Fruit fly (Drosophila melanogaster): ENCODE results near the gene CG42590.
A peak's percentile ranks its signal among the peaks of the same experiment; 100 is the strongest.

The CG42590 gene

DNA sequence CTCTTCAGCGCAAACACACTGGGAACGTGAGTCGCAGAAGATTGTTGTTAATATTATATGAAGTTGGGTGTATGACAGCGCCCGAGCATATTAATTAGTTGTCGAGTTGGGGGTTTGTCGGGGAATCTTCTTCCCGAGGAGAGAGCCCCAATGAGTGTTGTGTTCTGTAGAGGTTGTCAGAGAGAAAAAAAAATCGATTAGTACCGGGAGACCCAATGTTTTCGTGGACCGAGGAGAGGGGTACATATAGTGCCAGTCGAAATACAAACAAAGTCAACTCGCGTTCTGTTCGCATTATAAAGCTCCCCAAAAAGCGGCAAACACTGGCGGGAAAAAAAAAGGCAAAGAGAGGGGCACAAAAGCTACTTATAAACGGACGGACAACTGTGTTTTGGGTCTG lies 4.8 kb upstream of the CG42590 start:
- TF ChIP-seq Ets98B (GFP tag; IDR thresholded peaks at IDR 0.05) = no peak
- no peak for TF ChIP-seq CG8301 (tag; optimal IDR thresholded peaks at IDR 0.05)
- TF ChIP-seq CG17806 (tag; optimal IDR thresholded peaks at IDR 0.05) = no peak
- no peak for TF ChIP-seq fd96Ca (GFP tag; IDR thresholded peaks at IDR 0.05)
- TF ChIP-seq CG4496 (GFP tag; IDR thresholded peaks at IDR 0.05) = no peak
- TF ChIP-seq CG15710 (tag; optimal IDR thresholded peaks at IDR 0.05) = no peak
- no peak for TF ChIP-seq CG8159 (tag; optimal IDR thresholded peaks at IDR 0.05)
- TF ChIP-seq gl (tag; optimal IDR thresholded peaks at IDR 0.05) = no peak
- TF ChIP-seq rn (GFP tag; IDR thresholded peaks at IDR 0.05) = no peak
- TF ChIP-seq CG13204 (GFP tag; optimal IDR thresholded peaks at IDR 0.05) = no peak
- no peak for TF ChIP-seq CG9948 (tag; optimal IDR thresholded peaks at IDR 0.05)
- TF ChIP-seq EcR (GFP tag; optimal IDR thresholded peaks at IDR 0.05) = no peak
- no peak for TF ChIP-seq CG34367 (tag; optimal IDR thresholded peaks at IDR 0.05)
- TF ChIP-seq Pif1A (GFP tag; optimal IDR thresholded peaks at IDR 0.05) = no peak
- TF ChIP-seq CG12605 (GFP tag; IDR thresholded peaks at IDR 0.05) = no peak
- TF ChIP-seq Pif1B (GFP tag; optimal IDR thresholded peaks at IDR 0.05) = no peak
- no peak for TF ChIP-seq Snoo (tag; optimal IDR thresholded peaks at IDR 0.05)
- no peak for TF ChIP-seq CG14655 (GFP tag; optimal IDR thresholded peaks at IDR 0.05)

DNA sequence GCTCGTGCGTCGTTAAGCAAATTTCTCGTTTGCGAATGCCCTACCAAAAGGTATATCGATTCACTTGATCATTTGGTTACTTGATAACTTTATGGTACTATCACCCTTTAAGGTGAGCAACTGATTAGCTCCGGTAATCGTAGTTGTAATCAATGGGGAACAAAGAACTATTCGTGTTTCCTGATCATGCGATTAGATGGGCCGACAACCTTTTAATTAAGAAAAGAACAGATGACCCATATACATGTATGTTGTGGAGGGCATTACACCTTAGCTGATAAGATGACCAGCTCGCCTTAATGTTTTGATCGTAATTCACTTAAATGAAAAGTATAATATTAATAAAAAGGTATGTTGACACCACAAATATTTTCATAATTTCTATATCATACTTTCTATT lies 4.3 kb upstream of the CG42590 start:
- no peak for TF ChIP-seq fd96Ca (GFP tag; IDR thresholded peaks at IDR 0.05)
- TF ChIP-seq CG14655 (GFP tag; optimal IDR thresholded peaks at IDR 0.05) = peak; percentile 37
- no peak for TF ChIP-seq rn (GFP tag; IDR thresholded peaks at IDR 0.05)
- TF ChIP-seq CG8301 (tag; optimal IDR thresholded peaks at IDR 0.05) = peak; percentile 33
- no peak for TF ChIP-seq Snoo (tag; optimal IDR thresholded peaks at IDR 0.05)
- no peak for TF ChIP-seq CG10348 (GFP tag; IDR thresholded peaks at IDR 0.05)
- TF ChIP-seq D1 (tag; optimal IDR thresholded peaks at IDR 0.05) = no peak

DNA sequence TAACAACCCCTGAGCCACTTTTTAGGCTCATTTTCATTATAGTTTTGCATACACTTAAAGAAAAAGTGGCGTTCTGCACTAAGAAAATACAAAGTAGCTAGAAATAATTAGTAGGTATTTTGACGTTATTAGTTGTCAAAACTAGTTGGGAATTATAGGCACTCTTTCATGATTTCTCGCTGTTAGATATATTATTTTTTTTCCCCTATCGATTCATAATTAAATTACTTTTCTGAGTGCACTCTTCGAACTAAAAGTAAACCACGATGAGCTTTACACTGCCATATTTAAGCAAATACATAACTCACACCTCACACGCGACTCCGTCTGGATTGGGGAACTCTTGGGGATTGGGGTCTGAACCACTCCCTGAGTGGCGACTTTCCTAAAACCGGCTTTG lies 3.7 kb upstream of the CG42590 start:
- peak; percentile 77 for TF ChIP-seq CG4496 (GFP tag; IDR thresholded peaks at IDR 0.05)
- TF ChIP-seq gl (tag; optimal IDR thresholded peaks at IDR 0.05) = no peak
- TF ChIP-seq CG8159 (tag; optimal IDR thresholded peaks at IDR 0.05) = peak; percentile 46
- TF ChIP-seq CG12605 (GFP tag; IDR thresholded peaks at IDR 0.05) = peak; percentile 35; the same call in 1 of the 2 replicates
- peak; percentile 40 for TF ChIP-seq CG17806 (tag; optimal IDR thresholded peaks at IDR 0.05)
- no peak for TF ChIP-seq CG15710 (tag; optimal IDR thresholded peaks at IDR 0.05)
- TF ChIP-seq D1 (tag; optimal IDR thresholded peaks at IDR 0.05) = no peak
- no peak for TF ChIP-seq CG34367 (tag; optimal IDR thresholded peaks at IDR 0.05)
- TF ChIP-seq CG32121 (GFP tag; IDR thresholded peaks at IDR 0.05) = peak; percentile 72
- no peak for TF ChIP-seq EcR (GFP tag; optimal IDR thresholded peaks at IDR 0.05)
- peak; percentile 62 for TF ChIP-seq CG9948 (tag; optimal IDR thresholded peaks at IDR 0.05)
- peak; percentile 49 for TF ChIP-seq Pif1A (GFP tag; optimal IDR thresholded peaks at IDR 0.05)
- peak; percentile 84 for TF ChIP-seq CG14655 (GFP tag; optimal IDR thresholded peaks at IDR 0.05)
- TF ChIP-seq CG8301 (tag; optimal IDR thresholded peaks at IDR 0.05) = peak; percentile 81
- TF ChIP-seq fd96Ca (GFP tag; IDR thresholded peaks at IDR 0.05) = no peak
- peak; percentile 48 for TF ChIP-seq Pif1B (GFP tag; optimal IDR thresholded peaks at IDR 0.05)
- peak; percentile 51; the same call in 1 of the 2 replicates for TF ChIP-seq rn (GFP tag; IDR thresholded peaks at IDR 0.05)
- TF ChIP-seq Ets98B (GFP tag; IDR thresholded peaks at IDR 0.05) = peak; percentile 70
- TF ChIP-seq CG10348 (GFP tag; IDR thresholded peaks at IDR 0.05) = no peak
- TF ChIP-seq CG13204 (GFP tag; optimal IDR thresholded peaks at IDR 0.05) = no peak
- peak; percentile 27 for TF ChIP-seq Snoo (tag; optimal IDR thresholded peaks at IDR 0.05)

DNA sequence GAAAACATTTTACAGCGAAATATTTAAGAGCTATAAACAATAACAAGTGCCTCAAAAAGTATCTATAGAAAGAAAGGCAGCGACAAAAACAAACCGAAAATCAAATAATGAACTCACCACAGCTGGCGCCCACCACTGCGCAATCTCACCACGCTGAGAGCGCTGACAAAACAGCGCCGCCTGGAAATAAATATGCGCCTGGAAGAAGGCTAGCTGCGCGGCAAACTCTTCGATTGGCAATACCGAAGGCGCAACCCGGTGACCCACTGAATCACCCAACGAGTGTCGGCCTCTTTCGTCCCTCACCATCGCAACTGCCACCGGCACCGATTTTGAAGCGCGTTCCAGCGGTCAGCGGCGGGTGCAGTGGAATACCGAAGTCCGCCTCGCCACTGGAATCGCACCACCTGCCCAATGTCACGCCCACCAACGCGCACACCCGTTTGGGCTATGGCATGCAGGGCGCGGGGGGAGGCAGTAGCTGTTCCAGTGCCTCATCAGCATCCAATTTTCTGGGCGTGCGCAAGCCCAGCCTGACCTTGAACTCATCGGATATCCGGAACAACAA lies 2.7 kb upstream of the CG42590 start:
- TF ChIP-seq EcR (GFP tag; optimal IDR thresholded peaks at IDR 0.05) = no peak

DNA sequence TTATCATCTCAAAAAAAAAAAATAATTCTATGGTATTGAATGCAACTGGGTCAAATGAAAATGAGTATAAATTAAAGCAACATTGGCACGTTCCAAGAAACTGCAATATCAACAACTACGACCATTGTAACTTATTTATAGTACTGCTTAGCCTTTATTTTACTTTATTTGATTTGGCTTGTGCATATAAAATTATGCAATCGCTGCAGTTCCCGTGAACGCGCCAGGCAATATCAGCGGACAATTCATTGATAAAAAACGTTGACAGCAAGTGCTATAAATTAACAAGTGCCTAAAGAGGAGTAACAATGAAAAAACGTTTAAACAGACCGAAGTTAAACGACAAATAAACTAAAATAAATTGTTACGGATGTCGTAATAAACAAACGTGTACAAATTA lies 2.1 kb upstream of the CG42590 start:
- TF ChIP-seq EcR (GFP tag; optimal IDR thresholded peaks at IDR 0.05) = no peak
- TF ChIP-seq CG8159 (tag; optimal IDR thresholded peaks at IDR 0.05) = no peak
- no peak for TF ChIP-seq rn (GFP tag; IDR thresholded peaks at IDR 0.05)
- no peak for TF ChIP-seq Pif1B (GFP tag; optimal IDR thresholded peaks at IDR 0.05)
- no peak for TF ChIP-seq CG32121 (GFP tag; IDR thresholded peaks at IDR 0.05)
- no peak for TF ChIP-seq CG4496 (GFP tag; IDR thresholded peaks at IDR 0.05)
- TF ChIP-seq CG12605 (GFP tag; IDR thresholded peaks at IDR 0.05) = no peak
- no peak for TF ChIP-seq CG13204 (GFP tag; optimal IDR thresholded peaks at IDR 0.05)
- TF ChIP-seq CG14655 (GFP tag; optimal IDR thresholded peaks at IDR 0.05) = no peak
- TF ChIP-seq CG8301 (tag; optimal IDR thresholded peaks at IDR 0.05) = no peak
- TF ChIP-seq Ets98B (GFP tag; IDR thresholded peaks at IDR 0.05) = no peak
- no peak for TF ChIP-seq Pif1A (GFP tag; optimal IDR thresholded peaks at IDR 0.05)
- no peak for TF ChIP-seq CG9948 (tag; optimal IDR thresholded peaks at IDR 0.05)
- TF ChIP-seq D1 (tag; optimal IDR thresholded peaks at IDR 0.05) = no peak
- no peak for TF ChIP-seq Snoo (tag; optimal IDR thresholded peaks at IDR 0.05)
- no peak for TF ChIP-seq CG10348 (GFP tag; IDR thresholded peaks at IDR 0.05)

DNA sequence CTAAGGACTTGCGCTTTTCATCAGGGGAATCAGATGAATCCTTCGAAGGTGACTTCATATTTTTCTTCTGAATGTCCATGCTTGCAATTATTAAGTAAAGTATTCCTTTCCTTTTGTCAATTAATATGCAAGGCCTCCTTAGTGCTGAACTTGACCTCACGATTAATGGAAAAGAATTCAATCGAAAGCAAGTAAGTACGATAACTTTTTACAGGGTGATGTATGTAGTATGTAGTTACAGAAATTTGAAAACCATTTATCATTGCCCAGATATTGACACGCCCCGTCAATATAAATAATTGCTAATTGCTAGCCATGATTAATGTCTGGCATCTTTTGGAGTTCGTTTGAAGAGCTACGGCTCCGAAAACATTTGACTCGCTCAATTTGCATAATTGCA lies 793 bp upstream of the CG42590 start, which contains the start of gene CG42591:
CG42591 (minus strand) TSS at position 101 of the 400 bp plus-strand sequence.
- TF ChIP-seq CG8301 (tag; optimal IDR thresholded peaks at IDR 0.05) = no peak
- no peak for TF ChIP-seq CG14655 (GFP tag; optimal IDR thresholded peaks at IDR 0.05)
- TF ChIP-seq Pif1A (GFP tag; optimal IDR thresholded peaks at IDR 0.05) = no peak
- no peak for TF ChIP-seq CG17806 (tag; optimal IDR thresholded peaks at IDR 0.05)
- TF ChIP-seq CG13204 (GFP tag; optimal IDR thresholded peaks at IDR 0.05) = no peak
- TF ChIP-seq CG34367 (tag; optimal IDR thresholded peaks at IDR 0.05) = no peak
- TF ChIP-seq CG32121 (GFP tag; IDR thresholded peaks at IDR 0.05) = no peak
- TF ChIP-seq CG4496 (GFP tag; IDR thresholded peaks at IDR 0.05) = no peak
- no peak for TF ChIP-seq CG9948 (tag; optimal IDR thresholded peaks at IDR 0.05)
- no peak for TF ChIP-seq D1 (tag; optimal IDR thresholded peaks at IDR 0.05)
- TF ChIP-seq EcR (GFP tag; optimal IDR thresholded peaks at IDR 0.05) = no peak
- TF ChIP-seq gl (tag; optimal IDR thresholded peaks at IDR 0.05) = no peak
- TF ChIP-seq Ets98B (GFP tag; IDR thresholded peaks at IDR 0.05) = no peak
- no peak for TF ChIP-seq CG10348 (GFP tag; IDR thresholded peaks at IDR 0.05)
